Fruit fly (Drosophila melanogaster) whole organism, embryonic: ENCODE results near the gene CG14561.

Source experiments
- CG12391 ChIP-seq: fragments of 200-800 bp; sonication (Bioruptor generic); optimal IDR thresholded peaks from 3 replicates; lab custom pipeline; 2018; ENCODE audit warnings: missing biosample characterization, mild to moderate bottlenecking, missing genetic modification characterization, moderate library complexity
- CG12659 ChIP-seq: fragments of 200-800 bp; sonication (Bioruptor generic); optimal IDR thresholded peaks from 3 replicates; lab custom pipeline; 2017; ENCODE audit warnings: mild to moderate bottlenecking, missing biosample characterization, missing genetic modification reagents, missing genetic modification characterization
- CG13123 ChIP-seq: fragments of 200-800 bp; sonication (Bioruptor generic); optimal IDR thresholded peaks from 2 replicates; lab custom pipeline; 2016; ENCODE audit warnings: missing biosample characterization, missing genetic modification characterization
- CG13775 ChIP-seq: fragments of 200-800 bp; sonication (Bioruptor generic); optimal IDR thresholded peaks from 3 replicates; lab custom pipeline; 2017; ENCODE audit warnings: missing biosample characterization, mild to moderate bottlenecking, missing genetic modification characterization
- CG1603 ChIP-seq: fragments of 200-800 bp; sonication (Bioruptor generic); optimal IDR thresholded peaks from 2 replicates; lab custom pipeline; 2019; ENCODE audit warnings: missing biosample characterization, mild to moderate bottlenecking, missing genetic modification characterization, moderate library complexity
- CG17361 ChIP-seq: fragments of 200-800 bp; sonication (Bioruptor generic); IDR thresholded peaks from 3 replicates; pipeline ENCODE4 v1.3.6; 2022; ENCODE audit warnings: missing biosample characterization, missing genetic modification characterization
- CG17829 ChIP-seq: fragments of 200-800 bp; optimal IDR thresholded peaks from 2 replicates; lab custom pipeline; 2019; ENCODE audit warnings: missing biosample characterization, mild to moderate bottlenecking, missing genetic modification characterization, moderate library complexity
- CG18262 ChIP-seq: fragments of 200-800 bp; optimal IDR thresholded peaks from 3 replicates; lab custom pipeline; 2019; ENCODE audit warnings: missing biosample characterization, mild to moderate bottlenecking, missing genetic modification characterization, moderate library complexity
- CG18619 ChIP-seq: fragments of 200-800 bp; sonication (Bioruptor generic); optimal IDR thresholded peaks from 3 replicates; lab custom pipeline; 2017; ENCODE audit warnings: missing biosample characterization, mild to moderate bottlenecking, missing genetic modification characterization
- CG34422 ChIP-seq: fragments of 200-800 bp; sonication (Bioruptor generic); IDR thresholded peaks from 3 replicates; pipeline ENCODE4 v1.3.6; 2022; ENCODE audit warnings: missing biosample characterization, missing genetic modification characterization
- CG42726 ChIP-seq: fragments of 200-800 bp; sonication (Bioruptor generic); IDR thresholded peaks from 2 replicates; pipeline ENCODE4 v1.3.6; 2022; ENCODE audit warnings: missing biosample characterization, missing genetic modification characterization; ENCODE audit not compliant: partially characterized antibody
- CG4282 ChIP-seq: fragments of 200-800 bp; sonication (Bioruptor generic); optimal IDR thresholded peaks from 2 replicates; lab custom pipeline; 2016; ENCODE audit warnings: missing biosample characterization, missing genetic modification characterization
- CG4617 ChIP-seq: fragments of 200-800 bp; sonication (Bioruptor generic); optimal IDR thresholded peaks from 3 replicates; lab custom pipeline; 2016; ENCODE audit warnings: missing biosample characterization, missing genetic modification characterization, borderline replicate concordance
- CG8089 ChIP-seq: fragments of 200-800 bp; sonication (Bioruptor generic); optimal IDR thresholded peaks from 3 replicates; lab custom pipeline; 2016; ENCODE audit warnings: missing biosample characterization, missing genetic modification characterization
- D ChIP-seq, 2 experiments: fragments of 200-800 bp in 1 of 2; fragments of >200 bp in 1 of 2; sonication (Bioruptor generic) in 1 of 2; optimal IDR thresholded peaks; 2 replicates in 1 of 2; 3 replicates in 1 of 2; lab custom pipeline; 2017; ENCODE audit warnings: mild to moderate bottlenecking in 1 of 2, missing biosample characterization in 1 of 2, missing genetic modification characterization in 1 of 2, missing genetic modification reagents in 1 of 2
- E2f2 ChIP-seq: fragments of 200-800 bp; sonication (Bioruptor generic); IDR thresholded peaks from 2 replicates; pipeline ENCODE4 v1.3.6; 2022; ENCODE audit warnings: missing biosample characterization, missing genetic modification characterization
- HmgZ ChIP-seq: fragments of 200-800 bp; sonication (Bioruptor generic); optimal IDR thresholded peaks from 2 replicates; lab custom pipeline; 2018; ENCODE audit warnings: missing biosample characterization, mild to moderate bottlenecking, missing genetic modification characterization
- Hmr ChIP-seq: fragments of 200-800 bp; sonication (Bioruptor generic); optimal IDR thresholded peaks from 3 replicates; lab custom pipeline; 2017; ENCODE audit warnings: mild to moderate bottlenecking, missing biosample characterization, missing genetic modification reagents, missing genetic modification characterization
- Med ChIP-seq: fragments of 200-800 bp; sonication (Bioruptor generic); peaks from one replicate; lab custom pipeline; 2016; ENCODE audit warnings: missing biosample characterization, missing genetic modification characterization, mild to moderate bottlenecking, inconsistent platforms, moderate library complexity
- NK7.1 ChIP-seq: fragments of 200-800 bp; sonication (Bioruptor generic); optimal IDR thresholded peaks from 3 replicates; lab custom pipeline; 2016; ENCODE audit warnings: missing biosample characterization, missing genetic modification characterization
- Nf-YB ChIP-seq: fragments of 200-800 bp; sonication (Bioruptor generic); optimal IDR thresholded peaks from 3 replicates; lab custom pipeline; 2019; ENCODE audit warnings: missing biosample characterization, mild to moderate bottlenecking, missing genetic modification characterization, moderate library complexity
- NfI ChIP-seq: fragments of 200-800 bp; sonication (Bioruptor generic); optimal IDR thresholded peaks from 3 replicates; lab custom pipeline; 2018; ENCODE audit warnings: missing biosample characterization, mild to moderate bottlenecking, missing genetic modification characterization, moderate library complexity
- Opbp ChIP-seq: fragments of 200-800 bp; sonication (Bioruptor generic); IDR thresholded peaks from 3 replicates; pipeline ENCODE4 v1.3.6; 2022; ENCODE audit warnings: missing biosample characterization, missing genetic modification characterization; ENCODE audit not compliant: partially characterized antibody
- Pdp1 ChIP-seq, 2 experiments: fragments of 200-800 bp; sonication (Bioruptor generic); optimal IDR thresholded peaks; 3 replicates each; lab custom pipeline; 2016; ENCODE audit warnings: missing biosample characterization in 2 of 2, missing genetic modification characterization in 2 of 2, mild to moderate bottlenecking in 1 of 2, moderate library complexity in 1 of 2
- Sry-β ChIP-seq: fragments of 200-800 bp; sonication (Bioruptor generic); optimal IDR thresholded peaks from 2 replicates; lab custom pipeline; 2018; ENCODE audit warnings: missing biosample characterization, mild to moderate bottlenecking, missing genetic modification characterization, moderate library complexity
- YL-1 ChIP-seq: fragments of 200-800 bp; sonication (Bioruptor generic); optimal IDR thresholded peaks from 3 replicates; lab custom pipeline; 2017; ENCODE audit warnings: missing biosample characterization, mild to moderate bottlenecking, missing genetic modification characterization
- az2 ChIP-seq: fragments of 200-800 bp; sonication (Bioruptor generic); optimal IDR thresholded peaks from 3 replicates; lab custom pipeline; 2016; ENCODE audit warnings: missing biosample characterization, missing genetic modification characterization
- bbx ChIP-seq: fragments of 200-800 bp; sonication (Bioruptor generic); IDR thresholded peaks from 2 replicates; pipeline ENCODE4 v1.3.6; 2022; ENCODE audit warnings: missing biosample characterization, missing genetic modification characterization; ENCODE audit not compliant: partially characterized antibody
- cato ChIP-seq: fragments of 200-800 bp; sonication (Bioruptor generic); optimal IDR thresholded peaks from 2 replicates; lab custom pipeline; 2016; ENCODE audit warnings: missing biosample characterization, missing genetic modification characterization, borderline replicate concordance
- chinmo ChIP-seq: fragments of 200-800 bp; sonication (Bioruptor generic); IDR thresholded peaks from 4 replicates; pipeline ENCODE4 v1.3.6; 2022; ENCODE audit warnings: missing biosample characterization, missing genetic modification characterization; ENCODE audit not compliant: partially characterized antibody
- ems ChIP-seq: fragments of 200-800 bp; sonication (Bioruptor generic); optimal IDR thresholded peaks from 3 replicates; lab custom pipeline; 2016; ENCODE audit warnings: missing biosample characterization, missing genetic modification characterization
- fru ChIP-seq: fragments of >200 bp; optimal IDR thresholded peaks from 2 replicates; lab custom pipeline; 2017
- h ChIP-seq: fragments of >200 bp; optimal IDR thresholded peaks from 2 replicates; lab custom pipeline; 2017
- hbn ChIP-seq: fragments of 200-800 bp; sonication (Bioruptor generic); IDR thresholded peaks from 2 replicates; pipeline ENCODE4 v1.3.6; 2022; ENCODE audit warnings: missing biosample characterization, missing genetic modification characterization; ENCODE audit not compliant: partially characterized antibody
- nerfin-2 ChIP-seq: fragments of 200-800 bp; sonication (Bioruptor generic); IDR thresholded peaks from 2 replicates; pipeline ENCODE4 v1.3.6; 2022; ENCODE audit warnings: missing biosample characterization, missing genetic modification characterization; ENCODE audit not compliant: partially characterized antibody
- nmo ChIP-seq: fragments of 200-800 bp; sonication (Bioruptor generic); optimal IDR thresholded peaks from 2 replicates; lab custom pipeline; 2018; ENCODE audit warnings: missing biosample characterization, mild to moderate bottlenecking, missing genetic modification characterization, moderate library complexity
- onecut ChIP-seq: fragments of 200-800 bp; sonication (Bioruptor generic); IDR thresholded peaks from 2 replicates; pipeline ENCODE4 v1.3.6; 2022; ENCODE audit warnings: missing biosample characterization, missing genetic modification characterization
- pzg ChIP-seq: fragments of 200-800 bp; sonication (Bioruptor generic); optimal IDR thresholded peaks from 3 replicates; lab custom pipeline; 2018; ENCODE audit warnings: missing biosample characterization, mild to moderate bottlenecking, missing genetic modification characterization, moderate library complexity
- row ChIP-seq: fragments of 200-800 bp; sonication (Bioruptor generic); IDR thresholded peaks from 3 replicates; pipeline ENCODE4 v1.3.6; 2022; ENCODE audit warnings: missing biosample characterization, missing genetic modification characterization
- scrt ChIP-seq: fragments of 200-800 bp; sonication (Bioruptor generic); optimal IDR thresholded peaks from 2 replicates; lab custom pipeline; 2018; ENCODE audit warnings: missing biosample characterization, mild to moderate bottlenecking, missing genetic modification characterization, moderate library complexity
- shn ChIP-seq: fragments of 200-800 bp; sonication (Bioruptor generic); optimal IDR thresholded peaks from 3 replicates; lab custom pipeline; 2016; ENCODE audit warnings: missing biosample characterization, missing genetic modification characterization
- ssp ChIP-seq: fragments of 200-800 bp; sonication (Bioruptor generic); IDR thresholded peaks from 2 replicates; pipeline ENCODE4 v1.3.6; 2022; ENCODE audit warnings: missing biosample characterization, missing genetic modification characterization
- tna ChIP-seq: fragments of 200-800 bp; sonication (Bioruptor generic); IDR thresholded peaks from 2 replicates; pipeline ENCODE4 v1.3.6; 2022; ENCODE audit warnings: missing biosample characterization, missing genetic modification characterization; ENCODE audit not compliant: partially characterized antibody
- vnd ChIP-seq: fragments of 200-800 bp; sonication (Bioruptor generic); IDR thresholded peaks from 3 replicates; pipeline ENCODE4 v1.3.6; 2022; ENCODE audit warnings: missing biosample characterization, missing genetic modification characterization; ENCODE audit not compliant: partially characterized antibody

The CG14561 gene

DNA sequence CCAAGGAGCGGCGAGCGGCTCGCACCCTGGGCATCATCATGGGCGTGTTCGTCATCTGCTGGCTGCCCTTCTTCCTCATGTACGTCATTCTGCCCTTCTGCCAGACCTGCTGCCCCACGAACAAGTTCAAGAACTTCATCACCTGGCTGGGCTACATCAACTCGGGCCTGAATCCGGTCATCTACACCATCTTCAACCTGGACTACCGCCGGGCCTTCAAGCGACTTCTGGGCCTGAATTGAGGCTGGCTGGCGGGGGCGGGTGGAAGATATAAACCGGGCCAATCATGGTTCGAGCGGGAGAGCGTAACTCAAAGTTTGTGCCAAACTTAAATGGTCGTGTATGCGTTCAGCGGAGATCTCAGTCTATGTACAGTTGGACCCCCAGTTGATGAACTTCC lies 1.9 kb upstream of the CG14561 start:
- TF ChIP-seq shn (GFP tag; lab: Kevin White, UChicago): no peak
- TF ChIP-seq Med (GFP tag; lab: Kevin White, UChicago): peak; percentile 67
- TF ChIP-seq, all 482 proteins: peak for 1

DNA sequence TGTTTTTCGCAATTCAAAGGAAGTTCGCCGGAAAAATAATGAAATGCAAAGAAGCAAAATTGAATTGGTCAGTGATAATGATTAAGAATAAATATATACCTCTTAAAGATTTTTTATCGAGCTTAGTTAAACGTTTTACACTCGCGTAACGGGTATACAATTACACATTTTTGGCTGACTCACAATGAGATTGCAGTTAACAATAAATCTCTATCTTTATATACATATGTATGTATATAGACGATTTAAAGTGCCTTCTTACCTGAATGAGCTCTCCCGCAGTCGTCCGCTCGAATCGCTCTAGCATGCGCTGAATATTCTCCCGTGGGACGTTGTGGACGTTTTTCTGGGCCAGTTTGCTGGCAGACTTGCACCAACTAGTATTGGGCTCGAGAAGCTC lies 4.8 kb downstream of the CG14561 start:
- TF ChIP-seq E2f2 (GFP tag; lab: Robert Waterston, UW): no peak
- no peak for TF ChIP-seq CG4617 (GFP tag; lab: Kevin White, UChicago)
- TF ChIP-seq nerfin-2 (GFP tag; lab: Robert Waterston, UW): no peak
- TF ChIP-seq fru (lab: Kevin White, UChicago): no peak
- no peak for TF ChIP-seq NfI (GFP tag; lab: Kevin White, UChicago)
- no peak for TF ChIP-seq CG8089 (GFP tag; lab: Kevin White, UChicago)
- TF ChIP-seq CG18262 (tag; lab: Kevin White, UChicago): no peak
- TF ChIP-seq h: no peak
- no peak for TF ChIP-seq scrt (GFP tag; lab: Kevin White, UChicago)
- TF ChIP-seq Hmr: no peak
- TF ChIP-seq CG4282: no peak
- TF ChIP-seq ssp: no peak
- TF ChIP-seq, all 482 proteins: peak for 0

DNA sequence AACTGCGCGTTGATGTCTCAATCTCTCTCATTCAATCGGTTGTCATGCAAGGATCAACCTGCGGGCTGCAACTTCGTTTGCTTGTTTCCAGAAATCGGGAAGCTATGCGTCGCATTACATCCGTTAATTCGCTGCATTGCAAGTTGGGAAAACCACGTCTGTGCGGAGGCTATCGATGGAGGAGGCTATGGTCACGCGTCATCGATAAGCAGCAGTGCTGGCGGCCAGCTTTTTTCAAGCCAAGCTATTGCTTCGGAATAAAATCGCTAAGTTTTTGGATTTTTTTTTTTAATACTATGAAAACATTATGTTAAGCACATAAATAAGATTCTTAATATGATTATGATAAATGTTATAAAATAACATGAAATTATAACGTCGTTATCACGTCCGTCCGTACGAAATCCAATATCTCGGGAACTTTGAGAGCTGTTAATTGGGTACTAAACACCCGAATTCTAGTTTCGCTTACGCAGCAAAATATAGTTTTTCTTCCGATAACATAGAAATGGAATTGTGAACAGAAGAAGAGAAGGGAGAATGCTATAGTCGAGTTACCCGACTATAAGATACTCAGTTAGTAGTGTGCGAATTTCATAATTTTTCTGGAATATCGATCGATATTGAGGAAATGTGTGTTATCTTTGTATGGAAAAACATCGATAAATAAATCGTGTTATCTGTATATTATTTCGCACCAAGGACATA lies 6.1 kb downstream of the CG14561 start, which contains the start of gene CG7139:
TSS of gene CG7139 (minus strand) at position 162 of the 708 bp plus-strand sequence.
- TF ChIP-seq chinmo (0 out of 4 replicates have a peak, but pooled peaks have one; percentile 46), CG4617 (GFP tag; lab: Kevin White, UChicago) (peak; percentile 70), onecut (peak; percentile 71), vnd (GFP tag; lab: Robert Waterston, UW) (peak; percentile 62; the same call in 1 of the 3 replicates), Nf-YB (no peak), CG1603 (tag; lab: Kevin White, UChicago) (peak; percentile 7), CG34422 (GFP tag; lab: Robert Waterston, UW) (peak; percentile 42; the same call in 1 of the 3 replicates), CG42726 (GFP tag; lab: Robert Waterston, UW) (peak; percentile 14; the same call in 1 of the 2 replicates), D (optimal IDR thresholded peaks at IDR 0.05; lab: Kevin White, UChicago) (no peak), D (GFP tag; optimal IDR thresholded peaks at IDR 0.05; lab: Kevin White, UChicago) (no peak), cato (GFP tag; lab: Kevin White, UChicago) (no peak), NK7.1 (GFP tag; lab: Kevin White, UChicago) (no peak), tna (GFP tag; lab: Robert Waterston, UW) (peak; percentile 24), Opbp (GFP tag; lab: Robert Waterston, UW) (peak; percentile 70; the same call in 2 of the 3 replicates), CG18619 (GFP tag; lab: Kevin White, UChicago) (peak; percentile 1), HmgZ (tag; lab: Kevin White, UChicago) (peak; percentile 14), Hmr (peak; percentile 17), nmo (GFP tag; lab: Kevin White, UChicago) (peak; percentile 22), bbx (peak; percentile 72), pzg (GFP tag; lab: Kevin White, UChicago) (peak; percentile 33), ems (GFP tag; lab: Kevin White, UChicago) (no peak), CG12391 (tag; lab: Kevin White, UChicago) (peak; percentile 19), CG12659 (GFP tag; lab: Kevin White, UChicago) (peak; percentile 48), row (GFP tag; lab: Robert Waterston, UW) (peak; percentile 81), Sry-β (GFP tag; lab: Kevin White, UChicago) (peak; percentile 94), hbn (GFP tag; lab: Robert Waterston, UW) (peak; percentile 53), CG17361 (GFP tag; lab: Robert Waterston, UW) (peak; percentile 36; the same call in 1 of the 3 replicates), CG17829 (tag; lab: Kevin White, UChicago) (peak; percentile 26), CG13123 (GFP tag; lab: Kevin White, UChicago) (no peak), CG13775 (GFP tag; lab: Kevin White, UChicago) (peak; percentile 9), YL-1 (peak; percentile 14), Pdp1 (GFP tag; optimal IDR thresholded peaks at IDR 0.05; lab: Kevin White, UChicago) (peak in 1 of 2 experiments; percentile 28), az2 (GFP tag; lab: Kevin White, UChicago) (no peak)
